Fruit fly (Drosophila melanogaster) S2 (cell line): ENCODE data around the gene CG1368.

ENCODE experiments used
- CG8478 ChIP-seq: fragments of >200 bp; optimal IDR thresholded peaks from 2 replicates; lab custom pipeline; 2018
- CTCF ChIP-seq, 2 experiments: fragments of >200 bp; optimal IDR thresholded peaks; 2 replicates each; lab custom pipeline; 2018

Gene CG1368

DNA sequence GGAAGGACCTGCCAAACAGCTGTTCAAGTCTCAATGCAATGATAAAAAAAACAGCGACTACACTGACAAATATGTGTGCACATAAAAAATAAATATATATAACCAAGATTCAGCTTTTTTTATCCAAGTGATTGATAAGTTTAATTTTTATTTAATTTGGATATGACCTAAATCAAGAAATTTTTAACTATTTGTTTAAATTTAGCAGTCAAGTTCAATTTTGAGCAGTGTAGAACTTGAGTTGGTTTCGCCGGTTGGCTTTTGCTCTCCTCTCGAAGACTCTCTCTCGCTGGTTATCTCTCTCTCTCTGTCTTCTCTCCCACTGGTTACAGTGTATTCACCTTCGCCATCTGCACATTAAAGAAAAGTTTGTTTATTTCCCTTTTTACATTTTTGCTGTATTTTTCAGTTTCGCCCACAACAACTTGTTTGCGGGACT, 43.5 kb downstream of the CG1368 start:
- no peak for TF ChIP-seq CTCF (optimal IDR thresholded peaks at IDR 0.05; lab: Kevin White, UChicago)
- TF ChIP-seq CG8478 (lab: Kevin White, UChicago) = no peak

DNA sequence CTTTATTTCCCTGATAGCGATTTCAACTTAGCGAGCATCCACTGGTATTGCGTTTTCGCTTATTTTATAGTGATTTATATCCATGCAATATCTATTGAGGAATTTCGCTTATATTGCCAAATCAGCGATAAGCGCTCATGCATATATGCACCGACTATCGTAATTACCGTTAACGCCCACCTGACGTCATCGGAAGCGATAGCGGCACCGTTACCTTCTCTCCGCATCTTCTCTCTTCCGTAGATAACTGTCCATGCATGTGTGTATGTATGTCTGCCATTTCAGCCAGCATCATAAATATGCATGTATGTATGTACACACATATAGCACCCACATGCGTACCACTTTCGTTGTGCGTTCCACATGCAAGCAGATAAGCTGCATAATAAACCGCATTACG, 46.6 kb downstream of the CG1368 start:
- TF ChIP-seq CTCF (optimal IDR thresholded peaks at IDR 0.05; lab: Kevin White, UChicago) (no peak), CG8478 (lab: Kevin White, UChicago) (no peak)

DNA sequence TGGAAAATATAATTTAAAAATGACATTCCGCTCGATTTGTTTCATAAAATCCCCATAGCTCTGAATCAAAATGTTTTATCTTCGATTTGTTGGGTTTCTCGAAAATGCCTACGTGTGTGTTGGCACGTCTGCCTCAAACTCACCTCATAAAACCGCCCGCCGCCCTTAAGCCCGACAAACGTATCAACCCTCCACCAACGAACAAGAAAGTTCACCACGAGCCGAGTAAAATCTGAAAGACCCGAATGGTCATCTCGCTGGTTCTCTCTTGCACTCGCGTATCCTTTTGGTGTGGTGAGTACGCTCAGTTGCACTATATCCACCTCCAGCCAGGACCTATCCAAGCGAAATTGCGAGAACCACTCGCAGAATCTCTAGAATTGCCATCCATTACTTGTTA, 47.4 kb downstream of the CG1368 start:
- no peak for TF ChIP-seq CTCF (optimal IDR thresholded peaks at IDR 0.05; lab: Kevin White, UChicago)
- TF ChIP-seq CG8478 (lab: Kevin White, UChicago) = no peak
